Fruit fly (Drosophila melanogaster) whole organism, embryonic: ENCODE data around the gene CG42854.

Experiments
- Blimp-1 ChIP-seq: fragments of 200-800 bp; sonication (Bioruptor generic); optimal IDR thresholded peaks from 3 replicates; lab custom pipeline; 2018; ENCODE audit warnings: missing biosample characterization, missing genetic modification characterization, mild to moderate bottlenecking, moderate library complexity, missing genetic modification reagents
- CG10267 ChIP-seq: fragments of 200-800 bp; sonication (Bioruptor generic); optimal IDR thresholded peaks from 2 replicates; lab custom pipeline; 2018; ENCODE audit warnings: missing biosample characterization, mild to moderate bottlenecking, missing genetic modification characterization, moderate library complexity
- CG10654 ChIP-seq: fragments of 200-800 bp; sonication (Bioruptor generic); optimal IDR thresholded peaks from 2 replicates; lab custom pipeline; 2016; ENCODE audit warnings: missing biosample characterization, missing genetic modification characterization
- CG11247 ChIP-seq: fragments of 200-800 bp; sonication (Bioruptor generic); IDR thresholded peaks from 2 replicates; pipeline ENCODE4 v1.3.6; 2022; ENCODE audit warnings: missing biosample characterization, missing genetic modification characterization
- CG12659 ChIP-seq: fragments of 200-800 bp; sonication (Bioruptor generic); optimal IDR thresholded peaks from 3 replicates; lab custom pipeline; 2017; ENCODE audit warnings: mild to moderate bottlenecking, missing biosample characterization, missing genetic modification reagents, missing genetic modification characterization
- CG13624 ChIP-seq: fragments of 200-800 bp; sonication (Bioruptor generic); optimal IDR thresholded peaks from 2 replicates; lab custom pipeline; 2016; ENCODE audit warnings: missing biosample characterization, missing genetic modification characterization
- CG14710 ChIP-seq: fragments of 200-800 bp; sonication (Bioruptor generic); optimal IDR thresholded peaks from 3 replicates; lab custom pipeline; 2019; ENCODE audit warnings: missing biosample characterization, mild to moderate bottlenecking, missing genetic modification characterization, moderate library complexity
- CG14860 ChIP-seq: fragments of 200-800 bp; sonication (Bioruptor generic); IDR thresholded peaks from 3 replicates; pipeline ENCODE4 v1.3.6; 2022; ENCODE audit warnings: missing biosample characterization, missing genetic modification characterization; ENCODE audit not compliant: partially characterized antibody
- CG16863 ChIP-seq: fragments of 200-800 bp; sonication (Bioruptor generic); optimal IDR thresholded peaks from 3 replicates; lab custom pipeline; 2016; ENCODE audit warnings: missing biosample characterization, missing genetic modification characterization
- CG2875 ChIP-seq: fragments of 200-800 bp; sonication (Bioruptor generic); optimal IDR thresholded peaks from 2 replicates; lab custom pipeline; 2017; ENCODE audit warnings: missing biosample characterization, mild to moderate bottlenecking, missing genetic modification characterization, missing genetic modification reagents
- CG33557 ChIP-seq: fragments of 200-800 bp; sonication (Bioruptor generic); optimal IDR thresholded peaks from 2 replicates; lab custom pipeline; 2019; ENCODE audit warnings: missing biosample characterization, mild to moderate bottlenecking, missing genetic modification characterization, moderate library complexity
- CG3995 ChIP-seq: fragments of 200-800 bp; sonication (Bioruptor generic); optimal IDR thresholded peaks from 3 replicates; lab custom pipeline; 2016; ENCODE audit warnings: missing biosample characterization, missing genetic modification characterization
- CG4730 ChIP-seq: fragments of 200-800 bp; sonication (Bioruptor generic); IDR thresholded peaks from 2 replicates; pipeline ENCODE4 v1.3.6; 2022; ENCODE audit warnings: missing biosample characterization, missing genetic modification characterization
- CG6254 ChIP-seq: fragments of 200-800 bp; sonication (Bioruptor generic); optimal IDR thresholded peaks from 3 replicates; lab custom pipeline; 2017; ENCODE audit warnings: mild to moderate bottlenecking, missing biosample characterization, missing genetic modification reagents, missing genetic modification characterization
- CG7839 ChIP-seq: fragments of 200-800 bp; sonication (Bioruptor generic); optimal IDR thresholded peaks from 3 replicates; lab custom pipeline; 2018; ENCODE audit warnings: missing biosample characterization, mild to moderate bottlenecking, missing genetic modification characterization, moderate library complexity
- CG8388 ChIP-seq: fragments of 200-800 bp; sonication (Bioruptor generic); optimal IDR thresholded peaks from 2 replicates; lab custom pipeline; 2019; ENCODE audit warnings: missing biosample characterization, mild to moderate bottlenecking, missing genetic modification characterization, moderate library complexity
- CG9817 ChIP-seq: fragments of 200-800 bp; sonication (Bioruptor generic); optimal IDR thresholded peaks from 2 replicates; lab custom pipeline; 2018; ENCODE audit warnings: missing biosample characterization, mild to moderate bottlenecking, missing genetic modification characterization, moderate library complexity
- E2f1 ChIP-seq: fragments of 200-800 bp; sonication (Bioruptor generic); IDR thresholded peaks from 2 replicates; pipeline ENCODE4 v1.3.6; 2022; ENCODE audit warnings: missing biosample characterization, missing genetic modification characterization
- NFAT ChIP-seq: fragments of 200-800 bp; sonication (Bioruptor generic); IDR thresholded peaks from 2 replicates; pipeline ENCODE4 v1.3.6; 2022; ENCODE audit warnings: missing biosample characterization, missing genetic modification characterization
- Nf-YB ChIP-seq: fragments of 200-800 bp; sonication (Bioruptor generic); optimal IDR thresholded peaks from 3 replicates; lab custom pipeline; 2019; ENCODE audit warnings: missing biosample characterization, mild to moderate bottlenecking, missing genetic modification characterization, moderate library complexity
- Oli ChIP-seq: fragments of 200-800 bp; sonication (Bioruptor generic); optimal IDR thresholded peaks from 2 replicates; lab custom pipeline; 2018; ENCODE audit warnings: missing biosample characterization, mild to moderate bottlenecking, missing genetic modification characterization, moderate library complexity
- PHDP ChIP-seq: fragments of 200-800 bp; sonication (Bioruptor generic); optimal IDR thresholded peaks from 3 replicates; lab custom pipeline; 2018; ENCODE audit warnings: missing biosample characterization, mild to moderate bottlenecking, missing genetic modification characterization, moderate library complexity
- Ravus ChIP-seq: fragments of 200-800 bp; sonication (Bioruptor generic); IDR thresholded peaks from 2 replicates; pipeline ENCODE4 v1.3.6; 2022; ENCODE audit warnings: missing biosample characterization, missing genetic modification characterization
- Sox102F ChIP-seq: fragments of 200-800 bp; sonication (Bioruptor generic); optimal IDR thresholded peaks from 2 replicates; lab custom pipeline; 2018; ENCODE audit warnings: missing biosample characterization, mild to moderate bottlenecking, missing genetic modification characterization, moderate library complexity
- Ssrp ChIP-seq: fragments of 200-800 bp; sonication (Bioruptor generic); optimal IDR thresholded peaks from 2 replicates; lab custom pipeline; 2018; ENCODE audit warnings: missing biosample characterization, mild to moderate bottlenecking, missing genetic modification characterization, moderate library complexity
- Xrp1 ChIP-seq: fragments of 200-800 bp; sonication (Bioruptor generic); IDR thresholded peaks from 2 replicates; pipeline ENCODE4 v1.3.6; 2022; ENCODE audit warnings: missing biosample characterization, missing genetic modification characterization
- abd-A ChIP-seq: fragments of 200-800 bp; sonication (Bioruptor generic); optimal IDR thresholded peaks from 3 replicates; lab custom pipeline; 2019; ENCODE audit warnings: missing biosample characterization, mild to moderate bottlenecking, missing genetic modification characterization, moderate library complexity
- ap ChIP-seq: fragments of 200-800 bp; sonication (Bioruptor generic); IDR thresholded peaks from 2 replicates; pipeline ENCODE4 v1.3.6; 2022; ENCODE audit warnings: missing biosample characterization, missing genetic modification characterization
- bbx ChIP-seq: fragments of 200-800 bp; sonication (Bioruptor generic); IDR thresholded peaks from 2 replicates; pipeline ENCODE4 v1.3.6; 2022; ENCODE audit warnings: missing biosample characterization, missing genetic modification characterization; ENCODE audit not compliant: partially characterized antibody
- eve ChIP-seq, 2 experiments: fragments of >200 bp; optimal IDR thresholded peaks; 2 replicates each; lab custom pipeline; 2017; ENCODE audit warnings: missing biosample characterization in 2 of 2, missing genetic modification characterization in 2 of 2
- grau ChIP-seq: fragments of 200-800 bp; optimal IDR thresholded peaks from 3 replicates; lab custom pipeline; 2019; ENCODE audit warnings: missing biosample characterization, mild to moderate bottlenecking, missing genetic modification characterization, moderate library complexity
- gro ChIP-seq: fragments of 200-800 bp; sonication (Bioruptor generic); optimal IDR thresholded peaks from 2 replicates; lab custom pipeline; 2016; ENCODE audit warnings: missing biosample characterization, missing genetic modification characterization
- her ChIP-seq: fragments of 200-800 bp; sonication (Bioruptor generic); optimal IDR thresholded peaks from 2 replicates; lab custom pipeline; 2016; ENCODE audit warnings: missing biosample characterization, missing genetic modification characterization
- lilli ChIP-seq: fragments of 200-800 bp; sonication (Bioruptor generic); optimal IDR thresholded peaks from 3 replicates; lab custom pipeline; 2016; ENCODE audit warnings: missing biosample characterization, missing genetic modification characterization
- maf-S ChIP-seq: fragments of 200-800 bp; sonication (Bioruptor generic); optimal IDR thresholded peaks from 2 replicates; lab custom pipeline; 2016; ENCODE audit warnings: missing biosample characterization, missing genetic modification characterization
- org-1 ChIP-seq: fragments of 200-800 bp; sonication (Bioruptor generic); optimal IDR thresholded peaks from 2 replicates; lab custom pipeline; 2017; ENCODE audit warnings: missing biosample characterization, missing genetic modification characterization
- pan ChIP-seq, 4 experiments: fragments of >200 bp in 3 of 4; fragments of 200-800 bp in 1 of 4; sonication (Bioruptor generic) in 1 of 4; optimal IDR thresholded peaks in 3 of 4; IDR thresholded peaks in 1 of 4; 2 replicates each; pipeline versions ENCODE4 v1.3.6 to Lab custom; 2017 to 2022; ENCODE audit warnings: missing biosample characterization in 2 of 4, missing genetic modification characterization in 2 of 4, mixed read lengths in 1 of 4
- prd ChIP-seq, 3 experiments: fragments of >200 bp in 2 of 3; fragments of 200-800 bp in 1 of 3; sonication (Bioruptor generic) in 1 of 3; optimal IDR thresholded peaks in 2 of 3; IDR thresholded peaks in 1 of 3; 2 replicates in 2 of 3; 3 replicates in 1 of 3; pipeline versions ENCODE4 v1.3.6 to Lab custom; 2017 to 2022; ENCODE audit warnings: missing biosample characterization in 1 of 3, missing genetic modification characterization in 1 of 3
- pzg ChIP-seq: fragments of 200-800 bp; sonication (Bioruptor generic); optimal IDR thresholded peaks from 3 replicates; lab custom pipeline; 2018; ENCODE audit warnings: missing biosample characterization, mild to moderate bottlenecking, missing genetic modification characterization, moderate library complexity
- salm ChIP-seq: fragments of 200-800 bp; sonication (Bioruptor generic); optimal IDR thresholded peaks from 2 replicates; lab custom pipeline; 2018; ENCODE audit warnings: missing biosample characterization, mild to moderate bottlenecking, missing genetic modification characterization
- slou ChIP-seq: fragments of 200-800 bp; sonication (Bioruptor generic); optimal IDR thresholded peaks from 3 replicates; lab custom pipeline; 2016; ENCODE audit warnings: missing biosample characterization, missing genetic modification characterization
- sr ChIP-seq: fragments of 200-800 bp; sonication (Bioruptor generic); IDR thresholded peaks from 3 replicates; pipeline ENCODE4 v1.3.6; 2022; ENCODE audit warnings: missing biosample characterization, missing genetic modification characterization
- stc ChIP-seq: fragments of 200-800 bp; sonication (Bioruptor generic); IDR thresholded peaks from 2 replicates; pipeline ENCODE4 v1.3.6; 2022; ENCODE audit warnings: missing biosample characterization, missing genetic modification characterization
- sug ChIP-seq: fragments of 200-800 bp; optimal IDR thresholded peaks from 2 replicates; lab custom pipeline; 2019; ENCODE audit warnings: missing biosample characterization, mild to moderate bottlenecking, missing genetic modification characterization, moderate library complexity
- tgo ChIP-seq: fragments of 200-800 bp; sonication (Bioruptor generic); IDR thresholded peaks from 3 replicates; pipeline ENCODE4 v1.3.6; 2022; ENCODE audit warnings: missing biosample characterization, missing genetic modification characterization
- trem ChIP-seq: fragments of 200-800 bp; optimal IDR thresholded peaks from 3 replicates; lab custom pipeline; 2019; ENCODE audit warnings: missing biosample characterization, mild to moderate bottlenecking, missing genetic modification characterization, moderate library complexity
- unc-4 ChIP-seq: fragments of 200-800 bp; sonication (Bioruptor generic); IDR thresholded peaks from 2 replicates; pipeline ENCODE4 v1.3.6; 2022; ENCODE audit warnings: missing biosample characterization, missing genetic modification characterization; ENCODE audit not compliant: partially characterized antibody
- zf30C ChIP-seq: fragments of 200-800 bp; sonication (Bioruptor generic); optimal IDR thresholded peaks from 3 replicates; lab custom pipeline; 2018; ENCODE audit warnings: missing biosample characterization, mild to moderate bottlenecking, missing genetic modification characterization
- zfh1 ChIP-seq: fragments of 200-800 bp; sonication (Bioruptor generic); IDR thresholded peaks from 3 replicates; pipeline ENCODE4 v1.3.6; 2022; ENCODE audit warnings: missing biosample characterization, missing genetic modification characterization

The CG42854 gene

DNA sequence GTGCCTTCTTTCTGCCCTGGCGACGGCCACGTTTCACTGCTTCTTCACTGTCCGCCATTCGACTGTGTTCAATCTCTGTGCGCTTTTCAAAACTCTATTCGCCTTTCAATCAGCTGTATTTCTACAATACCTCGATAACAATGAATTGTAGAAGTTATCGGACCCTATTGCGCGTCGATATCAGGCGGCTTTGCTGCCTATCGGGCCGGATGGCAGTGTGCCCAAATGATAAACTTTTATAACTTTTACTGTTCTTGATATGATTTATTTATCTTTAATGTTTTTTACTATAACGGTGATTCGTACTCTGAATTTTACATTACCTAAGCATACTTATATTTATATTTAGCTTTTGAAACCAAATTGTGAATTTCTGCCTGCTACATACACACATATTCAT is 2.0 kb downstream of the CG42854 start, which contains the start of gene CG8915 (continued):
- TF ChIP-seq pzg (GFP tag; lab: Kevin White, UChicago) (peak; percentile 34), CG10654 (GFP tag; lab: Kevin White, UChicago) (no peak), CG14860 (GFP tag; lab: Robert Waterston, UW) (peak; percentile 45), CG3995 (GFP tag; lab: Kevin White, UChicago) (no peak), slou (no peak), CG12659 (GFP tag; lab: Kevin White, UChicago) (peak; percentile 32), CG13624 (GFP tag; lab: Kevin White, UChicago) (peak; percentile 9), NFAT (no peak), CG14710 (tag; lab: Kevin White, UChicago) (peak; percentile 30), sug (tag; lab: Kevin White, UChicago) (no peak), CG6254 (GFP tag; lab: Kevin White, UChicago) (no peak), unc-4 (peak; percentile 55), CG11247 (GFP tag; lab: Robert Waterston, UW) (no peak), org-1 (GFP tag; lab: Kevin White, UChicago) (no peak), gro (no peak), trem (tag; lab: Kevin White, UChicago) (peak; percentile 22), CG10267 (peak; percentile 20), grau (no peak), CG33557 (GFP tag; lab: Kevin White, UChicago) (no peak), bbx (GFP tag; lab: Robert Waterston, UW) (peak; percentile 79), CG4730 (no peak)

DNA sequence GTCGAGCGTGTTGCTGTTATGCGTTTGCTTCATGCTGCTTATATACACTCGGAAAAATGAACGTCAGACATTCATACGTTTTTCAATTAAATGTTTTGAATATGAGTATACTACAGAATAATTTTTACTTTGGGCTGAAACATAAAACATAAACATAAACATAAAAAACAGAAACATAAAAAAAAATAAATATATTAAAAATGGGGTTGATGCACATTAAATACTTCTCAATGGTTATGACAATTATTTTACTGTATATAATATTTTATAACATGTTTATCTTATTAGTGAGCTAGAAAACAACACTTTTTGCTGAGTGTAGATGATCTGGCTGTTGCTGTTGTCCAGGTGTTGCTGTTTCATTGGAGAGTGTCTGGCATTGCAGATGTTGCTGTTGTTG is 9.4 kb downstream of the CG42854 start:
- TF ChIP-seq zf30C (GFP tag; lab: Kevin White, UChicago), result no peak
- TF ChIP-seq CG9817 (tag; lab: Kevin White, UChicago), result no peak
- TF ChIP-seq stc (GFP tag; lab: Robert Waterston, UW), result 0 out of 2 replicates have a peak, but pooled peaks have one; percentile 24
- TF ChIP-seq tgo (GFP tag; lab: Robert Waterston, UW), result 0 out of 3 replicates have a peak, but pooled peaks have one; percentile 18
- no peak for TF ChIP-seq maf-S (GFP tag; lab: Kevin White, UChicago)
- TF ChIP-seq zfh1 (GFP tag; lab: Robert Waterston, UW), result no peak
- no peak for TF ChIP-seq salm (tag; lab: Kevin White, UChicago)
- TF ChIP-seq her (GFP tag; lab: Kevin White, UChicago), result no peak
- no peak for TF ChIP-seq CG14860 (GFP tag; lab: Robert Waterston, UW)
- peak; percentile 38 for TF ChIP-seq CG7839 (tag; lab: Kevin White, UChicago)
- TF ChIP-seq eve (GFP tag; optimal IDR thresholded peaks at IDR 0.05; lab: Kevin White, UChicago), result no peak
- peak; percentile 47 for TF ChIP-seq Oli (tag; lab: Kevin White, UChicago)
- TF ChIP-seq pan (optimal IDR thresholded peaks at IDR 0.05; lab: Kevin White, UChicago), result no peak
- peak in 1 of 2 experiments; percentile 20 for TF ChIP-seq pan (GFP tag; optimal IDR thresholded peaks at IDR 0.05 in 1 of 2, IDR thresholded peaks at IDR 0.05 in 1 of 2)
- TF ChIP-seq CG2875, result no peak
- TF ChIP-seq prd (optimal IDR thresholded peaks at IDR 0.05; lab: Kevin White, UChicago), result no peak
- 0 out of 3 replicates have a peak, but pooled peaks have one; percentile 41 for TF ChIP-seq prd (GFP tag; IDR thresholded peaks at IDR 0.05; lab: Robert Waterston, UW)
- no peak for TF ChIP-seq ap
- no peak for TF ChIP-seq abd-A (tag; lab: Kevin White, UChicago)
- peak; percentile 41 for TF ChIP-seq Ssrp (tag; lab: Kevin White, UChicago)
- TF ChIP-seq PHDP, result peak; percentile 18
- peak; percentile 68 for TF ChIP-seq Sox102F
- no peak for TF ChIP-seq Nf-YB
- TF ChIP-seq sr (GFP tag; lab: Robert Waterston, UW), result no peak
- TF ChIP-seq lilli, result no peak
- peak; percentile 50 for TF ChIP-seq Xrp1
- TF ChIP-seq CG16863 (GFP tag; lab: Kevin White, UChicago), result no peak
- TF ChIP-seq CG8388, result peak; percentile 44
- 0 out of 2 replicates have a peak, but pooled peaks have one; percentile 15 for TF ChIP-seq E2f1 (GFP tag; lab: Robert Waterston, UW)
- no peak for TF ChIP-seq Ravus (GFP tag; lab: Robert Waterston, UW)
- peak; percentile 29 for TF ChIP-seq Blimp-1 (GFP tag; lab: Kevin White, UChicago)
